Worm (Caenorhabditis elegans): ENCODE measurements around the gene sre-19.

The sre-19 gene

DNA sequence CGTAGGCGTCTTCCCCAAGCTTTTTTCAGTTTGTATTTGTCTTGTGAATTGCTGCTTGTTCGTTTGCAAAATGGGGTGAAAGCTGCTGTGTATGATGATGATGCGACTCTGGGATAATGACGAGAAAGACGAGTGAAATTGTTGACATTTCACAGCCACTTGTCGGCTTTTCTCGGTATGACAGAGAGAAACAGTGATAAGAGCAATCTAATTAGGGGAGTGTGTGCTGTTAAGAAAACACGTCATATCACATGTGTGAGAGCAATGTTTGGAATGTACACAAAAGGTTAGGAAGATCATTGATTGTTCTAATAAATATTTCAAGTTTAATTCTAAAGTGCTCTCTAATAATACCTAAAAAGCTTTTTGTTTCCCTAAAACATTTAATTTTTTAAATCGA, 41.1 kb downstream of the sre-19 start:
- peak; percentile 1 to 45 for TF ChIP-seq unc-62 (GFP tag; optimal IDR thresholded peaks at IDR 0.05 in 1 of 2)
- no peak for TF ChIP-seq unc-62 (tag; optimal IDR thresholded peaks at IDR 0.05)
- TF ChIP-seq lin-15B (tag; optimal IDR thresholded peaks at IDR 0.05): no peak
- peak; percentile 19 for TF ChIP-seq mep-1 (tag; optimal IDR thresholded peaks at IDR 0.05)
- TF ChIP-seq T20F7.1 (GFP tag; optimal IDR thresholded peaks at IDR 0.05): peak; percentile 26
- peak; percentile 75 for TF ChIP-seq dmd-6 (GFP tag; IDR thresholded peaks at IDR 0.05)
- no peak for TF ChIP-seq lin-38 (GFP tag; IDR thresholded peaks at IDR 0.05)
- peak; percentile 18 for TF ChIP-seq mes-2 (tag; optimal IDR thresholded peaks at IDR 0.05; ENCODE audit: poor library complexity, severe bottlenecking)
- TF ChIP-seq F10B5.3 (tag; optimal IDR thresholded peaks at IDR 0.05): no peak
- TF ChIP-seq madf-9 (GFP tag; conservative IDR thresholded peaks at IDR 0.05): no peak
- peak in 1 of 2 experiments; percentile 13 for TF ChIP-seq hif-1 (tag; optimal IDR thresholded peaks at IDR 0.05)
- peak in 1 of 2 experiments; percentile 28 for TF ChIP-seq mdl-1 (tag; optimal IDR thresholded peaks at IDR 0.05)
- peak; percentile 25 for TF ChIP-seq nhr-77 (tag; optimal IDR thresholded peaks at IDR 0.05)
- peak in 1 of 2 experiments; percentile 33 for TF ChIP-seq daf-16 (GFP tag; optimal IDR thresholded peaks at IDR 0.05)
- peak; percentile 78 for TF ChIP-seq daf-16 (tag; optimal IDR thresholded peaks at IDR 0.05)
- TF ChIP-seq nhr-48 (tag; optimal IDR thresholded peaks at IDR 0.05): peak; percentile 2
- TF ChIP-seq zip-11 (GFP tag; IDR thresholded peaks at IDR 0.05): no peak
- peak; percentile 57 for TF ChIP-seq nhr-28 (tag; optimal IDR thresholded peaks at IDR 0.05)
- TF ChIP-seq nhr-42 (GFP tag; IDR thresholded peaks at IDR 0.05): no peak
- TF ChIP-seq egl-27 (tag; optimal IDR thresholded peaks at IDR 0.05): no peak
- peak; percentile 66 for TF ChIP-seq dve-1 (tag; optimal IDR thresholded peaks at IDR 0.05; ENCODE audit: insufficient read depth)
- TF ChIP-seq pqm-1 (tag; optimal IDR thresholded peaks at IDR 0.05): peak; percentile 68
- TF ChIP-seq hlh-11 (tag; optimal IDR thresholded peaks at IDR 0.05): peak; percentile 80
- TF ChIP-seq unc-130 (GFP tag; optimal IDR thresholded peaks at IDR 0.05): no peak
- TF ChIP-seq hlh-30 (tag; optimal IDR thresholded peaks at IDR 0.05; ENCODE audit: insufficient read depth): peak; percentile 25
- TF ChIP-seq lin-1 (GFP tag; IDR thresholded peaks at IDR 0.05): 0 out of 2 replicates have a peak, but pooled peaks have one; percentile 32

DNA sequence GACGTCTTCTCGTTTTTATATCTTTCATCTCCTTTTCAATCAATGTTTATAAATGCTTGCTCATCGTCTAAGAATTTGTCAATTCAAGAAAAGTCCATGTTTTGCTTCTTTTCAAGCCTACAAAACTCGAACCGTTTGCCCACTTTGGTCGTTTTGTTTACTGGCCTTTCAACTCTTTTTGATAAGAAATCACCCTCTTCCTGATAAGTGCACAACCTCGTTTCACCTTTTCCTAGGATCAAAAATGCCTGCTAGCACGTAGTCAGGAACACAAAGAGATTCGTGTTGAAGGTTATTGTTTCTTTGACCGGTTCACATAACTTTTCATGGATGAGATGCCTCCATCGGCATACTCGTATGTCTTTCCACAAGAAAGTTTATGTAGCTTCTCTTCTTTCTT, 42.1 kb downstream of the sre-19 start:
- TF ChIP-seq dmd-6 (GFP tag; IDR thresholded peaks at IDR 0.05) (peak; percentile 33; the same call in 1 of the 2 replicates), unc-62 (GFP tag; optimal IDR thresholded peaks at IDR 0.05 in 1 of 2) (peak in 1 of 2 experiments; percentile 74), unc-62 (tag; optimal IDR thresholded peaks at IDR 0.05) (no peak), unc-39 (tag; optimal IDR thresholded peaks at IDR 0.05) (no peak), hif-1 (tag; optimal IDR thresholded peaks at IDR 0.05) (peak in 1 of 2 experiments; percentile 47), ZK337.2 (GFP tag; IDR thresholded peaks at IDR 0.05) (no peak), hlh-11 (tag; optimal IDR thresholded peaks at IDR 0.05) (peak; percentile 33), aha-1 (tag) (peak; percentile 76), dve-1 (tag; optimal IDR thresholded peaks at IDR 0.05; ENCODE audit: insufficient read depth) (peak; percentile 17), lir-3 (tag; optimal IDR thresholded peaks at IDR 0.05) (no peak), nhr-28 (tag; optimal IDR thresholded peaks at IDR 0.05) (peak; percentile 45), nhr-41 (GFP tag; IDR thresholded peaks at IDR 0.05) (peak; percentile 63; the same call in 1 of the 2 replicates), daf-16 (GFP tag; optimal IDR thresholded peaks at IDR 0.05) (no peak), daf-16 (tag; optimal IDR thresholded peaks at IDR 0.05) (peak; percentile 90), egl-27 (tag; optimal IDR thresholded peaks at IDR 0.05) (no peak), pqm-1 (tag; optimal IDR thresholded peaks at IDR 0.05) (peak; percentile 49)

DNA sequence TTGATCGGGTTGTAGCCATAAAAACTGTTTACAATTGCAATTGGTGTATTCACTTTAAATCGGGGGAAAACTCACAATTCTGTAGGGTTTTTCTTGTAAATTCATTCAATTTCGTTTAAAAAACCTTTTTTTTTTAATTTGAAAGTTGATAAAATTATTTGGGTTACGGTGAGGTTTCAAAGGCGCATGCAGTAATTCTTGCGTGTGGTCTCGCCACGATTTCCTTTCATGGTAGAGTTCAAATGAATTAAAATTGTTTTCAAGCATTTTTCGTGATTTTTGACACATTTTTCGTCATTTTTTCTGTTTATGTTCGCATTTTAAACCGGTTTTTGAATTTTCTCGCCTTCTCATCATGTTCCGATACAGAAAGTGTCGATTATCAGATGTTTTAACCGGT, 44.1 kb downstream of the sre-19 start:
- TF ChIP-seq dmd-9 (GFP tag; IDR thresholded peaks at IDR 0.05) (no peak), egl-43 (GFP tag; IDR thresholded peaks at IDR 0.05) (no peak), set-16 (GFP tag; IDR thresholded peaks at IDR 0.05) (no peak), Y48G9A.11 (GFP tag; IDR thresholded peaks at IDR 0.05) (peak; percentile 72; the same call in 1 of the 2 replicates), nhr-28 (tag; optimal IDR thresholded peaks at IDR 0.05) (no peak), snpc-1.2 (GFP tag; IDR thresholded peaks at IDR 0.05) (peak; percentile 39; the same call in 1 of the 2 replicates), Y75B8A.6 (GFP tag; IDR thresholded peaks at IDR 0.05) (no peak), nhr-25 (tag; optimal IDR thresholded peaks at IDR 0.05; ENCODE audit: borderline replicate concordance, insufficient read depth) (no peak), Y5F2A.4 (GFP tag; optimal IDR thresholded peaks at IDR 0.05) (no peak), ZK337.2 (GFP tag; IDR thresholded peaks at IDR 0.05) (no peak), lin-29 (GFP tag; IDR thresholded peaks at IDR 0.05) (no peak), ceh-32 (tag; optimal IDR thresholded peaks at IDR 0.05; ENCODE audit: poor library complexity) (no peak), skn-1 (tag; optimal IDR thresholded peaks at IDR 0.05) (no peak), saeg-2 (GFP tag; IDR thresholded peaks at IDR 0.05) (no peak), unc-130 (GFP tag; optimal IDR thresholded peaks at IDR 0.05) (peak; percentile 41), F26F4.8 (GFP tag; conservative IDR thresholded peaks at IDR 0.05) (no peak), mxl-2 (GFP tag; conservative IDR thresholded peaks at IDR 0.05) (no peak), Y105C5A.15 (GFP tag; IDR thresholded peaks at IDR 0.05) (no peak), spr-1 (tag; optimal IDR thresholded peaks at IDR 0.05) (no peak)
